Worm (Caenorhabditis elegans) whole organism, mixed stage, embryonic: ENCODE results near the gene dcap-2.

Experiments used
- M03D4.4 ChIP-seq: sonication (generic microtip); optimal IDR thresholded peaks from 2 replicates; lab custom pipeline; 2017; ENCODE audit warnings: mild to moderate bottlenecking, missing genetic modification characterization, missing compliant biosample characterization
- bed-3 ChIP-seq: fragments of 200-800 bp; sonication (Bioruptor generic); optimal IDR thresholded peaks from 3 replicates; lab custom pipeline; 2018; ENCODE audit warnings: mild to moderate bottlenecking, missing genetic modification characterization, moderate library complexity, missing compliant biosample characterization
- ceh-39 ChIP-seq: fragments of 150-350 bp; optimal IDR thresholded peaks from 2 replicates; lab custom pipeline; 2014; ENCODE audit warnings: missing biosample characterization, missing genetic modification characterization
- ceh-43 ChIP-seq: fragments of 200-800 bp; sonication (Bioruptor generic); optimal IDR thresholded peaks from 2 replicates; lab custom pipeline; 2018; ENCODE audit warnings: mild to moderate bottlenecking, missing genetic modification characterization, moderate library complexity, missing compliant biosample characterization
- ceh-83 ChIP-seq: fragments of 200-800 bp; sonication (Bioruptor generic); optimal IDR thresholded peaks from 2 replicates; lab custom pipeline; 2018; ENCODE audit warnings: mild to moderate bottlenecking, missing genetic modification characterization, missing compliant biosample characterization
- ces-1 ChIP-seq: fragments of 150-350 bp; optimal IDR thresholded peaks from 2 replicates; lab custom pipeline; 2014; ENCODE audit warnings: missing biosample characterization, missing genetic modification reagents, missing genetic modification characterization
- drap-1 ChIP-seq: fragments of 200-800 bp; sonication (Bioruptor generic); optimal IDR thresholded peaks from 3 replicates; lab custom pipeline; 2018; ENCODE audit warnings: mild to moderate bottlenecking, missing genetic modification characterization, missing compliant biosample characterization
- elt-3 ChIP-seq: fragments of 150-350 bp; optimal IDR thresholded peaks from 2 replicates; lab custom pipeline; 2014; ENCODE audit warnings: missing biosample characterization, missing genetic modification characterization
- flh-1 ChIP-seq: fragments of 200-800 bp; sonication (Bioruptor generic); optimal IDR thresholded peaks from 2 replicates; lab custom pipeline; 2018; ENCODE audit warnings: mild to moderate bottlenecking, missing genetic modification characterization, moderate library complexity, missing compliant biosample characterization
- hlh-1 ChIP-seq: fragments of 150-350 bp; optimal IDR thresholded peaks from 2 replicates; lab custom pipeline; 2014; ENCODE audit warnings: missing biosample characterization, missing genetic modification reagents, missing genetic modification characterization
- lin-13 ChIP-seq: fragments of 150-350 bp; optimal IDR thresholded peaks from 2 replicates; lab custom pipeline; 2014; ENCODE audit warnings: missing biosample characterization, missing genetic modification characterization
- lin-32 ChIP-seq: fragments of 200-800 bp; sonication (Bioruptor generic); optimal IDR thresholded peaks from 2 replicates; lab custom pipeline; 2018; ENCODE audit warnings: mild to moderate bottlenecking, missing genetic modification characterization, missing compliant biosample characterization
- lsy-2 ChIP-seq: fragments of 150-350 bp; optimal IDR thresholded peaks from 2 replicates; lab custom pipeline; 2014; ENCODE audit warnings: missing biosample characterization, missing genetic modification characterization
- mab-5 ChIP-seq: fragments of 150-350 bp; optimal IDR thresholded peaks from 2 replicates; lab custom pipeline; 2014; ENCODE audit warnings: missing biosample characterization, missing genetic modification characterization
- mep-1 ChIP-seq: fragments of 150-350 bp; optimal IDR thresholded peaks from 2 replicates; lab custom pipeline; 2017; ENCODE audit warnings: missing biosample characterization, missing genetic modification reagents, missing genetic modification characterization, inconsistent platforms
- mls-2 ChIP-seq: sonication (generic microtip); optimal IDR thresholded peaks from 2 replicates; lab custom pipeline; 2016; ENCODE audit warnings: mild to moderate bottlenecking, missing genetic modification characterization, moderate library complexity, missing compliant biosample characterization
- nhr-12 ChIP-seq: fragments of 150-350 bp; optimal IDR thresholded peaks from 2 replicates; lab custom pipeline; 2014; ENCODE audit warnings: missing biosample characterization, missing genetic modification characterization
- nhr-2 ChIP-seq: fragments of 150-350 bp; optimal IDR thresholded peaks from 2 replicates; lab custom pipeline; 2014; ENCODE audit warnings: missing biosample characterization, missing genetic modification characterization
- nhr-237 ChIP-seq: fragments of 150-350 bp; optimal IDR thresholded peaks from 2 replicates; lab custom pipeline; 2014; ENCODE audit warnings: missing biosample characterization, missing genetic modification characterization
- nhr-28 ChIP-seq: fragments of 150-350 bp; optimal IDR thresholded peaks from 2 replicates; lab custom pipeline; 2014; ENCODE audit warnings: missing biosample characterization, missing genetic modification characterization
- nhr-76 ChIP-seq: sonication (generic microtip); optimal IDR thresholded peaks from 2 replicates; lab custom pipeline; 2017; ENCODE audit warnings: missing biosample characterization, missing genetic modification characterization
- pha-4 ChIP-seq: fragments of 150-350 bp; optimal IDR thresholded peaks from 2 replicates; lab custom pipeline; 2018; ENCODE audit warnings: missing biosample characterization, missing genetic modification reagents, missing genetic modification characterization
- sem-2 ChIP-seq: fragments of 200-800 bp; sonication (Bioruptor generic); optimal IDR thresholded peaks from 2 replicates; lab custom pipeline; 2018; ENCODE audit warnings: mild to moderate bottlenecking, missing genetic modification characterization, missing compliant biosample characterization
- snpc-4 ChIP-seq: fragments of 150-350 bp; optimal IDR thresholded peaks from 2 replicates; lab custom pipeline; 2014; ENCODE audit warnings: missing biosample characterization, missing genetic modification characterization
- sptf-1 ChIP-seq: sonication (generic microtip); optimal IDR thresholded peaks from 2 replicates; lab custom pipeline; 2017; ENCODE audit warnings: mild to moderate bottlenecking, missing genetic modification characterization, moderate library complexity, missing compliant biosample characterization
- tbx-8 ChIP-seq: fragments of 200-800 bp; sonication (Bioruptor generic); optimal IDR thresholded peaks from 2 replicates; lab custom pipeline; 2018; ENCODE audit warnings: mild to moderate bottlenecking, missing genetic modification characterization, moderate library complexity, missing compliant biosample characterization
- unc-39 ChIP-seq: fragments of 150-350 bp; optimal IDR thresholded peaks from 2 replicates; lab custom pipeline; 2014; ENCODE audit warnings: missing biosample characterization, missing genetic modification characterization
- unc-62 ChIP-seq: fragments of 150-350 bp; optimal IDR thresholded peaks from 2 replicates; lab custom pipeline; 2014; ENCODE audit warnings: missing biosample characterization, missing genetic modification reagents, missing genetic modification characterization
- zip-8 ChIP-seq: fragments of 150-350 bp; optimal IDR thresholded peaks from 2 replicates; lab custom pipeline; 2014; ENCODE audit warnings: missing biosample characterization, missing genetic modification characterization
- ztf-11 ChIP-seq: fragments of 150-350 bp; optimal IDR thresholded peaks from 2 replicates; lab custom pipeline; 2014; ENCODE audit warnings: missing biosample characterization, missing genetic modification characterization

The dcap-2 gene

ce11 chrIV:13502806-13503363 is 18.8 kb downstream of the dcap-2 start, which contains the start of gene tbc-9:
tbc-9 (minus strand) TSS chrIV:13502856.
- TF ChIP-seq lin-32 (GFP tag; lab: Kevin White, UChicago): no peak
- TF ChIP-seq drap-1 (GFP tag; lab: Kevin White, UChicago): no peak
- TF ChIP-seq sem-2 (GFP tag; lab: Kevin White, UChicago): no peak
- TF ChIP-seq, all 35 proteins: peak for 0

- TF ChIP-seq tbx-8 (GFP tag; lab: Kevin White, UChicago) (no peak), nhr-237 (tag; lab: Kevin White, UChicago) (no peak), bed-3 (GFP tag; lab: Kevin White, UChicago) (no peak), nhr-76 (tag; lab: Kevin White, UChicago) (no peak), lsy-2 (no peak), ces-1 (GFP tag; lab: Kevin White, UChicago) (no peak), drap-1 (GFP tag; lab: Kevin White, UChicago) (no peak), pha-4 (tag; lab: Kevin White, UChicago) (no peak), zip-8 (no peak), nhr-12 (no peak), hlh-1 (no peak), ztf-11 (tag; lab: Kevin White, UChicago) (no peak), sem-2 (GFP tag; lab: Kevin White, UChicago) (no peak)
Observed at ce11 chrIV:13493719-13494118, 28.0 kb downstream of the dcap-2 start.

- TF ChIP-seq lsy-2 (no peak), ces-1 (GFP tag; lab: Kevin White, UChicago) (no peak), sem-2 (GFP tag; lab: Kevin White, UChicago) (no peak), mep-1 (tag; lab: Kevin White, UChicago) (no peak), nhr-2 (tag; lab: Kevin White, UChicago) (no peak)
Observed at ce11 chrIV:13492271-13492670, 29.4 kb downstream of the dcap-2 start, which contains the start of gene Y45F10A.7. Y45F10A.7 (plus strand) TSS chrIV:13492571.

ce11 chrIV:13487596-13487995 is 34.1 kb downstream of the dcap-2 start:
- TF ChIP-seq pha-4 (tag; lab: Kevin White, UChicago): no peak
- no peak for TF ChIP-seq sptf-1 (tag; lab: Kevin White, UChicago)
- no peak for TF ChIP-seq ceh-43 (GFP tag; lab: Kevin White, UChicago)

- TF ChIP-seq flh-1 (GFP tag; lab: Kevin White, UChicago) (no peak), drap-1 (GFP tag; lab: Kevin White, UChicago) (no peak), pha-4 (tag; lab: Kevin White, UChicago) (no peak), ceh-43 (GFP tag; lab: Kevin White, UChicago) (no peak)
Observed at ce11 chrIV:13487019-13487418, 34.7 kb downstream of the dcap-2 start.

- TF ChIP-seq unc-39 (tag; lab: Kevin White, UChicago) (no peak), zip-8 (no peak), nhr-237 (tag; lab: Kevin White, UChicago) (no peak), snpc-4 (tag; lab: Kevin White, UChicago) (no peak), pha-4 (tag; lab: Kevin White, UChicago) (no peak), bed-3 (GFP tag; lab: Kevin White, UChicago) (no peak), elt-3 (tag; lab: Kevin White, UChicago) (no peak), lin-32 (GFP tag; lab: Kevin White, UChicago) (no peak), hlh-1 (no peak)
Observed at ce11 chrIV:13483596-13483995, 38.1 kb downstream of the dcap-2 start.

- no peak for TF ChIP-seq M03D4.4 (tag; lab: Kevin White, UChicago)
- TF ChIP-seq ceh-83 (GFP tag; lab: Kevin White, UChicago): no peak
- TF ChIP-seq nhr-28 (tag; lab: Kevin White, UChicago): no peak
- TF ChIP-seq hlh-1: no peak
- TF ChIP-seq drap-1 (GFP tag; lab: Kevin White, UChicago): no peak
- no peak for TF ChIP-seq flh-1 (GFP tag; lab: Kevin White, UChicago)
- no peak for TF ChIP-seq mep-1 (tag; lab: Kevin White, UChicago)
- TF ChIP-seq bed-3 (GFP tag; lab: Kevin White, UChicago): no peak
- no peak for TF ChIP-seq nhr-76 (tag; lab: Kevin White, UChicago)
- no peak for TF ChIP-seq zip-8
- no peak for TF ChIP-seq unc-39 (tag; lab: Kevin White, UChicago)
- TF ChIP-seq lin-13 (tag; lab: Kevin White, UChicago): no peak
- no peak for TF ChIP-seq mab-5 (tag; lab: Kevin White, UChicago)
- no peak for TF ChIP-seq ztf-11 (tag; lab: Kevin White, UChicago)
- no peak for TF ChIP-seq nhr-12
- TF ChIP-seq ceh-39 (tag; lab: Kevin White, UChicago): no peak
- TF ChIP-seq unc-62 (GFP tag; lab: Kevin White, UChicago): no peak
- no peak for TF ChIP-seq nhr-2 (tag; lab: Kevin White, UChicago)
- no peak for TF ChIP-seq elt-3 (tag; lab: Kevin White, UChicago)
- TF ChIP-seq mls-2 (tag; lab: Kevin White, UChicago): no peak
- TF ChIP-seq, all 35 proteins: peak for 0
Observed at ce11 chrIV:13482469-13482868, 39.2 kb downstream of the dcap-2 start, which contains the start of gene Y38H8A.1. Y38H8A.1 (plus strand) TSS chrIV:13482769.
